Fruit fly (Drosophila melanogaster) whole organism, pupa: Measurements from ENCODE around the gene CG18281.

Source experiments
- CG10348 ChIP-seq: fragments of 200-800 bp; sonication (Bioruptor generic); IDR thresholded peaks from 2 replicates; pipeline ENCODE4 v1.3.6; 2022; ENCODE audit warnings: missing biosample characterization, missing genetic modification characterization
- CG12605 ChIP-seq: fragments of 200-800 bp; sonication (Bioruptor generic); IDR thresholded peaks from 2 replicates; pipeline ENCODE4 v1.3.6; 2022; ENCODE audit warnings: missing biosample characterization, missing genetic modification characterization
- CG13204 ChIP-seq: fragments of 200-800 bp; sonication (Bioruptor generic); optimal IDR thresholded peaks from 2 replicates; lab custom pipeline; 2018; ENCODE audit warnings: missing biosample characterization, mild to moderate bottlenecking, missing genetic modification characterization, moderate library complexity
- CG14655 ChIP-seq: fragments of 200-800 bp; sonication (Bioruptor generic); optimal IDR thresholded peaks from 3 replicates; lab custom pipeline; 2017; ENCODE audit warnings: mild to moderate bottlenecking, missing biosample characterization, missing genetic modification reagents, missing genetic modification characterization
- CG15710 ChIP-seq: fragments of 200-800 bp; sonication (Bioruptor generic); optimal IDR thresholded peaks from 2 replicates; lab custom pipeline; 2018; ENCODE audit warnings: missing biosample characterization, mild to moderate bottlenecking, missing genetic modification characterization, moderate library complexity
- CG32121 ChIP-seq: fragments of 200-800 bp; sonication (Bioruptor generic); IDR thresholded peaks from 2 replicates; pipeline ENCODE4 v1.3.6; 2022; ENCODE audit warnings: missing biosample characterization, missing genetic modification characterization
- CG4496 ChIP-seq: fragments of 200-800 bp; sonication (Bioruptor generic); IDR thresholded peaks from 3 replicates; pipeline ENCODE4 v1.3.6; 2022; ENCODE audit warnings: missing biosample characterization, missing genetic modification characterization
- CG8159 ChIP-seq: fragments of 200-800 bp; sonication (Bioruptor generic); optimal IDR thresholded peaks from 3 replicates; lab custom pipeline; 2018; ENCODE audit warnings: missing biosample characterization, mild to moderate bottlenecking, missing genetic modification characterization, moderate library complexity
- CG8301 ChIP-seq: fragments of 200-800 bp; sonication (Bioruptor generic); optimal IDR thresholded peaks from 2 replicates; lab custom pipeline; 2018; ENCODE audit warnings: missing biosample characterization, mild to moderate bottlenecking, missing genetic modification characterization
- CG9948 ChIP-seq: fragments of 200-800 bp; sonication (Bioruptor generic); optimal IDR thresholded peaks from 2 replicates; lab custom pipeline; 2018; ENCODE audit warnings: missing biosample characterization, mild to moderate bottlenecking, missing genetic modification characterization, moderate library complexity
- EcR ChIP-seq: fragments of 200-800 bp; sonication (Bioruptor generic); optimal IDR thresholded peaks from 3 replicates; lab custom pipeline; 2019; ENCODE audit warnings: missing biosample characterization, missing genetic modification characterization, mild to moderate bottlenecking, moderate library complexity, missing genetic modification reagents
- Pif1A ChIP-seq: fragments of 200-800 bp; sonication (Bioruptor generic); optimal IDR thresholded peaks from 3 replicates; lab custom pipeline; 2016; ENCODE audit warnings: missing biosample characterization, missing genetic modification characterization
- Snoo ChIP-seq: fragments of 200-800 bp; sonication (Bioruptor generic); optimal IDR thresholded peaks from 3 replicates; lab custom pipeline; 2017; ENCODE audit warnings: missing biosample characterization, mild to moderate bottlenecking, missing genetic modification characterization, inconsistent platforms
- gl ChIP-seq: fragments of 200-800 bp; sonication (Bioruptor generic); optimal IDR thresholded peaks from 2 replicates; lab custom pipeline; 2018; ENCODE audit warnings: missing biosample characterization, mild to moderate bottlenecking, missing genetic modification characterization

- no peak for TF ChIP-seq CG4496 (GFP tag; lab: Robert Waterston, UW)
- peak; percentile 1 for TF ChIP-seq EcR (GFP tag; lab: Kevin White, UChicago)
- no peak for TF ChIP-seq CG10348 (GFP tag; lab: Robert Waterston, UW)
- TF ChIP-seq CG12605 (GFP tag; lab: Robert Waterston, UW): no peak
- TF ChIP-seq CG15710 (tag; lab: Kevin White, UChicago): peak; percentile 77
- peak; percentile 76 for TF ChIP-seq CG9948 (tag; lab: Kevin White, UChicago)
- peak; percentile 74 for TF ChIP-seq Snoo
- TF ChIP-seq Pif1A (GFP tag; lab: Kevin White, UChicago): peak; percentile 77
- no peak for TF ChIP-seq gl
- peak; percentile 90 for TF ChIP-seq CG14655
- no peak for TF ChIP-seq CG32121 (GFP tag; lab: Robert Waterston, UW)
- peak; percentile 81 for TF ChIP-seq CG8301 (tag; lab: Kevin White, UChicago)
- TF ChIP-seq CG13204 (GFP tag; lab: Kevin White, UChicago): peak; percentile 45
- TF ChIP-seq CG8159: peak; percentile 85
Measured at dm6 chr3L:20509121-20509934, 9.7 kb downstream of the CG18281 start.
